Fruit fly (Drosophila melanogaster): Measurements from ENCODE around the gene Nepl5.

- no peak for TF ChIP-seq CG8478 (optimal IDR thresholded peaks at IDR 0.05)
- TF ChIP-seq CTCF (optimal IDR thresholded peaks at IDR 0.05) = no peak
These were observed 43.2 kb upstream of the Nepl5 start for dm6 chr2L:6337843-6338366.

Measured in S2 (cell line).